Worm (Caenorhabditis elegans): ENCODE results near the gene C28H8.3.

- TF ChIP-seq W03F9.2 (tag; optimal IDR thresholded peaks at IDR 0.05): no peak
- TF ChIP-seq him-1 (tag; optimal IDR thresholded peaks at IDR 0.05): no peak
- TF ChIP-seq dao-5 (tag; optimal IDR thresholded peaks at IDR 0.05): no peak
These were observed 5.9 kb upstream of the C28H8.3 start for ce11 chrIII:5902558-5902957.
